Worm (Caenorhabditis elegans): ENCODE data around the gene Y40B10B.1.

Gene Y40B10B.1

ce11 chrV:2008412-2008811 lies 47.1 kb upstream of the Y40B10B.1 start (continued):
- no peak for TF ChIP-seq lag-1 (GFP tag; IDR thresholded peaks at IDR 0.05)
- TF ChIP-seq snpc-3.4 (tag; optimal IDR thresholded peaks at IDR 0.05): no peak
- TF ChIP-seq C17E4.6 (GFP tag; IDR thresholded peaks at IDR 0.05): no peak
- no peak for TF ChIP-seq F22D6.2 (tag; optimal IDR thresholded peaks at IDR 0.05)
- TF ChIP-seq him-1 (tag; optimal IDR thresholded peaks at IDR 0.05): peak; percentile 72
- peak; percentile 75 for TF ChIP-seq F33H1.4 (GFP tag; IDR thresholded peaks at IDR 0.05)
- TF ChIP-seq F55B11.4 (tag; optimal IDR thresholded peaks at IDR 0.05; ENCODE audit: borderline replicate concordance, insufficient read depth): no peak
- TF ChIP-seq nhr-27 (tag; optimal IDR thresholded peaks at IDR 0.05): no peak
- peak; percentile 41; the same call in 1 of the 2 replicates for TF ChIP-seq Y53F4B.3 (GFP tag; IDR thresholded peaks at IDR 0.05)
- TF ChIP-seq dox-1 (GFP tag; IDR thresholded peaks at IDR 0.05): peak; percentile 93
- TF ChIP-seq ztf-28 (GFP tag; IDR thresholded peaks at IDR 0.05): peak; percentile 84; the same call in 1 of the 2 replicates
- no peak for TF ChIP-seq ceh-40 (GFP tag; IDR thresholded peaks at IDR 0.05)

- TF ChIP-seq bed-1 (GFP tag; IDR thresholded peaks at IDR 0.05) (no peak), fkh-3 (tag; optimal IDR thresholded peaks at IDR 0.05) (no peak), ZK185.1 (tag; optimal IDR thresholded peaks at IDR 0.05; ENCODE audit: poor library complexity, severe bottlenecking) (no peak)
Observed at ce11 chrV:2004659-2005058, 43.3 kb upstream of the Y40B10B.1 start, which contains the start of gene cysl-4. cysl-4 (plus strand) TSS chrV:2004959.

- TF ChIP-seq hmg-20 (GFP tag; IDR thresholded peaks at IDR 0.05): no peak
- no peak for TF ChIP-seq let-526 (GFP tag; IDR thresholded peaks at IDR 0.05)
- no peak for TF ChIP-seq Y79H2A.3 (GFP tag; conservative IDR thresholded peaks at IDR 0.05)
- no peak for TF ChIP-seq tbp1 (GFP tag; optimal IDR thresholded peaks at IDR 0.05)
- 0 out of 2 replicates have a peak, but pooled peaks have one; percentile 38 for TF ChIP-seq ceh-58 (GFP tag; IDR thresholded peaks at IDR 0.05)
- no peak for TF ChIP-seq snpc-1.1 (tag; optimal IDR thresholded peaks at IDR 0.05; ENCODE audit: insufficient read depth)
- no peak for TF ChIP-seq unc-62 (GFP tag; optimal IDR thresholded peaks at IDR 0.05)
- TF ChIP-seq zfh-2 (GFP tag; conservative IDR thresholded peaks at IDR 0.05): 0 out of 2 replicates have a peak, but pooled peaks have one; percentile 6
- TF ChIP-seq attf-6 (GFP tag; IDR thresholded peaks at IDR 0.05): no peak
- no peak for TF ChIP-seq Y53G8AR.9 (GFP tag; conservative IDR thresholded peaks at IDR 0.05)
- TF ChIP-seq nhr-27 (tag; optimal IDR thresholded peaks at IDR 0.05): no peak
- TF ChIP-seq ztf-6 (GFP tag; IDR thresholded peaks at IDR 0.05): no peak
- TF ChIP-seq aptf-3 (GFP tag; IDR thresholded peaks at IDR 0.05): no peak
Observed at ce11 chrV:2004229-2004628, 42.9 kb upstream of the Y40B10B.1 start, which contains the start of gene clec-206. clec-206 (minus strand) TSS chrV:2004329.

ce11 chrV:1999531-2000094 lies 38.3 kb upstream of the Y40B10B.1 start, which contains the start of gene alh-5:
alh-5 (minus strand) TSS chrV:1999581.
- TF ChIP-seq nhr-80 (tag; optimal IDR thresholded peaks at IDR 0.05) (peak; percentile 19), egl-44 (GFP tag; IDR thresholded peaks at IDR 0.05) (no peak)

DNA sequence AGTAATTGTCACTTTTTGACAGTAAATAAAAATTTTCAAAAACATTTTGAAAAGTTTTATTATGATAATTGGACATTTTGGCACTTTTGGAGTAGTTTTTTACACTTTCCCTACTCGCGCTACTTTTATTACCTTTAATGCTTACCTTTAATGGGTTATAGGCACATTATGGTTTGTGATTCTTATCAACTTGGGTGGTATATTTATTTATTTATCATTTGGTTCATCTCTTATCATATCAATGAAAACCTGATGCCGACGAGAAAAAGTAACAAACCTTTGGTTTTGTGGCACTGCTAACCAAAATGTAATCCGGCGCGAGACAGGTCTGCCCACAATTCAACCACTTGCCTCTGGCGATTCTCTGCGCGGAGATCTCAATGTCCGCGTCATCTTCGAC lies 37.0 kb upstream of the Y40B10B.1 start:
- TF ChIP-seq ceh-27 (GFP tag; optimal IDR thresholded peaks at IDR 0.05) (no peak), T26A5.8 (tag; optimal IDR thresholded peaks at IDR 0.05) (no peak), ceh-91 (GFP tag; IDR thresholded peaks at IDR 0.05) (no peak), pbrm-1 (GFP tag; IDR thresholded peaks at IDR 0.05) (no peak), mes-4 (tag; optimal IDR thresholded peaks at IDR 0.05) (no peak), B0035.1 (tag; optimal IDR thresholded peaks at IDR 0.05) (no peak), Y56A3A.18 (GFP tag; IDR thresholded peaks at IDR 0.05) (no peak), nfya-1 (tag; optimal IDR thresholded peaks at IDR 0.05; ENCODE audit: borderline replicate concordance, insufficient read depth) (no peak), Y53G8AR.9 (GFP tag; conservative IDR thresholded peaks at IDR 0.05) (no peak), ceh-79 (tag; optimal IDR thresholded peaks at IDR 0.05) (no peak), rcor-1 (GFP tag; IDR thresholded peaks at IDR 0.05) (no peak)
